Worm (Caenorhabditis elegans): ENCODE results near the gene col-39.
A peak's percentile ranks its signal among the peaks of the same experiment; 100 is the strongest.

Gene col-39

DNA sequence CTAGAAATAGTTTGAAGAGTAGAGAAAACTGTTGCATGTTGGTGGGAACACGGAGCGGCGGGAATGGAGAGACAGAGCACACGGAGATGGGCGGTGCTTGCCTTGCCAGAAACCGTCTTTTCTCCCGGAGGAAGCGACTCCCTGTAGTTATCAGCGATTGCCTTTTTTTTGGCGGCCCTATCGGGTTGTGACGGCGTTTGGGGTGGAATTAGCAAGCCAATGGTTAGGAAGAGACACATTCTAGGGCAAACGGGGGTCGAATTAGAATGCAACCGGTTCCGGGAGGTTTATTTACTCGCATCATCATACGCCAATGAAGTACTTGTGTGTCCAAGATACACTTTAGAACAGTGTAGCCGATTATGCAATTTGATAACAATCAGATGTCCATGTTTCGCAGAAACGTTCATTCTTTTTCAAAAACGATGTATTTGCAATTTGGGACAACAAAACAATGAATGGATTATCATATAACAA, 47.0 kb upstream of the col-39 start, which contains the start of gene lact-3 (continued):
- TF ChIP-seq sptf-2 (GFP tag; optimal IDR thresholded peaks at IDR 0.05): no peak
- TF ChIP-seq madf-6 (GFP tag; IDR thresholded peaks at IDR 0.05): peak; percentile 65
- TF ChIP-seq atf-7 (tag; optimal IDR thresholded peaks at IDR 0.05): no peak
- TF ChIP-seq Y53F4B.3 (GFP tag; IDR thresholded peaks at IDR 0.05): no peak
- no peak for TF ChIP-seq T07F8.4 (tag; optimal IDR thresholded peaks at IDR 0.05)
- TF ChIP-seq lin-26 (GFP tag; IDR thresholded peaks at IDR 0.05): 0 out of 2 replicates have a peak, but pooled peaks have one; percentile 59
- no peak; the same call in 1 of the 2 replicates for TF ChIP-seq ceh-100 (GFP tag; IDR thresholded peaks at IDR 0.05)
- TF ChIP-seq snpc-1.1 (tag; optimal IDR thresholded peaks at IDR 0.05; ENCODE audit: insufficient read depth): no peak
- TF ChIP-seq attf-6 (GFP tag; IDR thresholded peaks at IDR 0.05): 0 out of 2 replicates have a peak, but pooled peaks have one; percentile 29
- TF ChIP-seq tbx-9 (tag; optimal IDR thresholded peaks at IDR 0.05; ENCODE audit: borderline replicate concordance): no peak
- TF ChIP-seq F33H1.4 (GFP tag; IDR thresholded peaks at IDR 0.05): peak; percentile 31
- TF ChIP-seq hlh-26 (GFP tag; conservative IDR thresholded peaks at IDR 0.05): no peak
- peak; percentile 52 for TF ChIP-seq lin-54 (GFP tag; optimal IDR thresholded peaks at IDR 0.05)
- TF ChIP-seq gei-17 (GFP tag; optimal IDR thresholded peaks at IDR 0.05): no peak
- TF ChIP-seq xnd-1 (tag; optimal IDR thresholded peaks at IDR 0.05): peak; percentile 37
- no peak for TF ChIP-seq F52B5.7 (tag; optimal IDR thresholded peaks at IDR 0.05)
- no peak for TF ChIP-seq hlh-12 (tag; optimal IDR thresholded peaks at IDR 0.05)
- TF ChIP-seq aptf-2 (GFP tag; conservative IDR thresholded peaks at IDR 0.05): no peak
- no peak for TF ChIP-seq B0035.1 (tag; optimal IDR thresholded peaks at IDR 0.05)
- peak; percentile 35 for TF ChIP-seq chd-7 (tag; optimal IDR thresholded peaks at IDR 0.05)
- TF ChIP-seq rec-8 (tag; optimal IDR thresholded peaks at IDR 0.05): no peak
- TF ChIP-seq ama-1 (optimal IDR thresholded peaks at IDR 0.05): no peak
- TF ChIP-seq ama-1 (GFP tag; optimal IDR thresholded peaks at IDR 0.05): peak in 1 of 2 experiments; percentile 34
- TF ChIP-seq F39B2.1 (GFP tag; IDR thresholded peaks at IDR 0.05): no peak
- TF ChIP-seq B0336.3 (GFP tag; IDR thresholded peaks at IDR 0.05): peak; percentile 90
- TF ChIP-seq tbp1 (GFP tag; optimal IDR thresholded peaks at IDR 0.05): peak; percentile 35
- no peak for TF ChIP-seq nhr-27 (tag; optimal IDR thresholded peaks at IDR 0.05)
- no peak for TF ChIP-seq B0019.2 (GFP tag; conservative IDR thresholded peaks at IDR 0.05)
- no peak for TF ChIP-seq sea-2 (GFP tag; IDR thresholded peaks at IDR 0.05)
- no peak for TF ChIP-seq akir-1 (GFP tag; optimal IDR thresholded peaks at IDR 0.05)
- TF ChIP-seq F23B12.7 (tag; optimal IDR thresholded peaks at IDR 0.05; ENCODE audit: insufficient read depth): no peak
- no peak for TF ChIP-seq egl-18 (GFP tag; IDR thresholded peaks at IDR 0.05)
- no peak for TF ChIP-seq unc-62 (GFP tag; optimal IDR thresholded peaks at IDR 0.05)
- TF ChIP-seq hsf-1 (GFP tag; IDR thresholded peaks at IDR 0.05): peak; percentile 68
- TF ChIP-seq nfyb-1 (GFP tag; IDR thresholded peaks at IDR 0.05): peak; percentile 63; the same call in 1 of the 2 replicates
- TF ChIP-seq F57A8.1 (GFP tag; optimal IDR thresholded peaks at IDR 0.05): no peak
- TF ChIP-seq lsl-1 (GFP tag; optimal IDR thresholded peaks at IDR 0.05): peak; percentile 23
- TF ChIP-seq nfya-1 (tag; optimal IDR thresholded peaks at IDR 0.05; ENCODE audit: borderline replicate concordance, insufficient read depth): no peak

DNA sequence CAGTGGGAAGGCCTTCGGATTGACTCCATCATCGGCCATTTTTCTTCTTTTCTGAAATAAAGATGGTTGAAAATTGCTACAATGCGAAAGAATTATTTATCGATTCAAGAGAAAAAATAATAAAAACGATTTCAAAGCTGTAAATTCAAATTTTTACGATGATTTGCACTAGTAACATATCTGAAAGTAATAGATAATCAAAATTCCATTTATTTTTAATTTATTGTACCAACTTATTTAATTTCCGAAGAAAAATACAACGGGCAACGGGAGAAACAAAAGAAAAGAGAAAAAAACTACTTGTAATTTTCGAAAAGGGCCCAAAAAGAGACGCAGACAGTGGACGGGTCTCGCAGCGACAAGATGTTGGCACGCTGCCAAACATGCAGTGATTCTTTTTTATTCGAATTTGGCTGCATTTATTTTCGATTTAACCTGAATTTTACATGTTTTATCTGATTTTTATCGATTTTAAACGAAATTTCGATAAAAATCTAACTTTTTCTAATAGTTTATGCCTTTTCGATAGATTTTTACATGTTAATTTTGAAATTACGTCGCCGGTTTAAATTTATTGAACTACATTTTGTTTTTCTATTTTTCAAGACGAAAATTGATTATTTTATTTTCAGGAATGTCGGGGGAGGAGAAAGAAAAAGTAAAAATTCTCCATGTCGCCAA, 46.0 kb upstream of the col-39 start, which contains the start of the genes snu-13 and rsp-7:
snu-13 (minus strand) TSS at position 51 of the 681 bp plus-strand sequence.
rsp-7 (plus strand) TSS at position 631 of the 681 bp plus-strand sequence.
- TF ChIP-seq aptf-3 (GFP tag; IDR thresholded peaks at IDR 0.05) (no peak), zfh-2 (GFP tag; conservative IDR thresholded peaks at IDR 0.05) (no peak), aptf-2 (GFP tag; conservative IDR thresholded peaks at IDR 0.05) (no peak), B0336.3 (GFP tag; IDR thresholded peaks at IDR 0.05) (no peak), chd-7 (tag; optimal IDR thresholded peaks at IDR 0.05) (no peak), lir-1 (GFP tag; conservative IDR thresholded peaks at IDR 0.05) (peak; percentile 48; the same call in 1 of the 2 replicates), lsy-27 (tag; optimal IDR thresholded peaks at IDR 0.05; ENCODE audit: borderline replicate concordance, insufficient read depth) (no peak), rpc-1 (optimal IDR thresholded peaks at IDR 0.05) (no peak), rpc-1 (tag; optimal IDR thresholded peaks at IDR 0.05) (no peak), nfyb-1 (GFP tag; IDR thresholded peaks at IDR 0.05) (no peak), dpl-1 (GFP tag; optimal IDR thresholded peaks at IDR 0.05) (peak; percentile 21), F33H1.4 (GFP tag; IDR thresholded peaks at IDR 0.05) (peak; percentile 91), nhr-27 (tag; optimal IDR thresholded peaks at IDR 0.05) (no peak), lin-54 (GFP tag; optimal IDR thresholded peaks at IDR 0.05) (peak; percentile 68), ZK185.1 (tag; optimal IDR thresholded peaks at IDR 0.05; ENCODE audit: poor library complexity, severe bottlenecking) (peak; percentile 25), F39B2.1 (GFP tag; IDR thresholded peaks at IDR 0.05) (no peak), Y53F4B.3 (GFP tag; IDR thresholded peaks at IDR 0.05) (no peak), nhr-179 (tag; optimal IDR thresholded peaks at IDR 0.05) (no peak)
